Fruit fly (Drosophila melanogaster) whole organism, embryonic: ENCODE measurements around the gene Pino.

Experiments
- Ada2b ChIP-seq: fragments of 200-800 bp; sonication (Bioruptor generic); IDR thresholded peaks from 2 replicates; pipeline ENCODE4 v1.3.6; 2022; ENCODE audit warnings: missing biosample characterization, missing genetic modification characterization
- Atf3 ChIP-seq: fragments of 200-800 bp; sonication (Bioruptor generic); optimal IDR thresholded peaks from 3 replicates; lab custom pipeline; 2016; ENCODE audit warnings: missing biosample characterization, missing genetic modification characterization
- B-H2 ChIP-seq: fragments of 200-800 bp; sonication (Bioruptor generic); optimal IDR thresholded peaks from 2 replicates; lab custom pipeline; 2018; ENCODE audit warnings: missing biosample characterization, mild to moderate bottlenecking, missing genetic modification characterization
- Bteb2 ChIP-seq: fragments of 200-800 bp; sonication (Bioruptor generic); optimal IDR thresholded peaks from 2 replicates; lab custom pipeline; 2016; ENCODE audit warnings: missing biosample characterization, missing genetic modification characterization
- CG1024 ChIP-seq: fragments of 200-800 bp; sonication (Bioruptor generic); IDR thresholded peaks from 2 replicates; pipeline ENCODE4 v1.3.6; 2022; ENCODE audit warnings: missing biosample characterization, missing genetic modification characterization
- CG11247 ChIP-seq: fragments of 200-800 bp; sonication (Bioruptor generic); IDR thresholded peaks from 2 replicates; pipeline ENCODE4 v1.3.6; 2022; ENCODE audit warnings: missing biosample characterization, missing genetic modification characterization
- CG11398 ChIP-seq: fragments of 200-800 bp; sonication (Bioruptor generic); optimal IDR thresholded peaks from 2 replicates; lab custom pipeline; 2016; ENCODE audit warnings: missing biosample characterization, missing genetic modification characterization
- CG11456 ChIP-seq: fragments of 200-800 bp; sonication (Bioruptor generic); IDR thresholded peaks from 3 replicates; pipeline ENCODE4 v1.3.6; 2022; ENCODE audit warnings: missing biosample characterization, missing genetic modification characterization
- CG11695 ChIP-seq: fragments of 200-800 bp; sonication (Bioruptor generic); IDR thresholded peaks from 3 replicates; pipeline ENCODE4 v1.3.6; 2022; ENCODE audit warnings: missing biosample characterization, missing genetic modification characterization
- CG12071 ChIP-seq: fragments of 200-800 bp; sonication (Bioruptor generic); optimal IDR thresholded peaks from 3 replicates; lab custom pipeline; 2018; ENCODE audit warnings: missing biosample characterization, mild to moderate bottlenecking, missing genetic modification characterization
- CG13123 ChIP-seq: fragments of 200-800 bp; sonication (Bioruptor generic); optimal IDR thresholded peaks from 2 replicates; lab custom pipeline; 2016; ENCODE audit warnings: missing biosample characterization, missing genetic modification characterization
- CG13287 ChIP-seq: fragments of 200-800 bp; sonication (Bioruptor generic); IDR thresholded peaks from 2 replicates; pipeline ENCODE4 v1.3.6; 2022; ENCODE audit warnings: missing biosample characterization, missing genetic modification characterization; ENCODE audit not compliant: partially characterized antibody
- CG1603 ChIP-seq: fragments of 200-800 bp; sonication (Bioruptor generic); optimal IDR thresholded peaks from 2 replicates; lab custom pipeline; 2019; ENCODE audit warnings: missing biosample characterization, mild to moderate bottlenecking, missing genetic modification characterization, moderate library complexity
- CG17186 ChIP-seq: fragments of 200-800 bp; sonication (Bioruptor generic); optimal IDR thresholded peaks from 3 replicates; lab custom pipeline; 2017; ENCODE audit warnings: missing biosample characterization, missing genetic modification reagents, missing genetic modification characterization
- CG17385 ChIP-seq: fragments of 200-800 bp; sonication (Bioruptor generic); optimal IDR thresholded peaks from 3 replicates; lab custom pipeline; 2018; ENCODE audit warnings: missing biosample characterization, mild to moderate bottlenecking, missing genetic modification characterization
- CG17568 ChIP-seq: fragments of 200-800 bp; sonication (Bioruptor generic); optimal IDR thresholded peaks from 2 replicates; lab custom pipeline; 2018; ENCODE audit warnings: missing biosample characterization, mild to moderate bottlenecking, missing genetic modification characterization, moderate library complexity
- CG18764 ChIP-seq: fragments of 200-800 bp; sonication (Bioruptor generic); optimal IDR thresholded peaks from 3 replicates; lab custom pipeline; 2016; ENCODE audit warnings: missing biosample characterization, missing genetic modification characterization
- CG31441 ChIP-seq: fragments of 200-800 bp; sonication (Bioruptor generic); IDR thresholded peaks from 2 replicates; pipeline ENCODE4 v1.3.6; 2022; ENCODE audit warnings: missing biosample characterization, missing genetic modification characterization
- CG33557 ChIP-seq: fragments of 200-800 bp; sonication (Bioruptor generic); optimal IDR thresholded peaks from 2 replicates; lab custom pipeline; 2019; ENCODE audit warnings: missing biosample characterization, mild to moderate bottlenecking, missing genetic modification characterization, moderate library complexity
- CG6765 ChIP-seq: fragments of 200-800 bp; sonication (Bioruptor generic); optimal IDR thresholded peaks from 3 replicates; lab custom pipeline; 2017; ENCODE audit warnings: missing biosample characterization, mild to moderate bottlenecking, missing genetic modification characterization
- CG6854 ChIP-seq: fragments of 200-800 bp; sonication (Bioruptor generic); optimal IDR thresholded peaks from 3 replicates; lab custom pipeline; 2017; ENCODE audit warnings: missing biosample characterization, mild to moderate bottlenecking, missing genetic modification characterization
- CG7786 ChIP-seq: fragments of 200-800 bp; sonication (Bioruptor generic); optimal IDR thresholded peaks from 2 replicates; lab custom pipeline; 2016; ENCODE audit warnings: missing biosample characterization, missing genetic modification characterization
- CG7987 ChIP-seq: fragments of 200-800 bp; sonication (Bioruptor generic); optimal IDR thresholded peaks from 2 replicates; lab custom pipeline; 2018; ENCODE audit warnings: missing biosample characterization, mild to moderate bottlenecking, missing genetic modification characterization, moderate library complexity
- CkIIα-i1 ChIP-seq: fragments of 200-800 bp; sonication (Bioruptor generic); IDR thresholded peaks from 2 replicates; pipeline ENCODE4 v1.3.6; 2022; ENCODE audit warnings: missing biosample characterization, missing genetic modification characterization
- Doc3 ChIP-seq: fragments of 200-800 bp; sonication (Bioruptor generic); IDR thresholded peaks from 3 replicates; pipeline ENCODE4 v1.3.6; 2022; ENCODE audit warnings: missing biosample characterization, missing genetic modification characterization; ENCODE audit not compliant: partially characterized antibody
- HHEX ChIP-seq: fragments of 200-800 bp; sonication (Bioruptor generic); optimal IDR thresholded peaks from 3 replicates; lab custom pipeline; 2017; ENCODE audit warnings: missing biosample characterization, mild to moderate bottlenecking, missing genetic modification characterization, missing genetic modification reagents
- HmgD ChIP-seq: fragments of 200-800 bp; sonication (Bioruptor generic); optimal IDR thresholded peaks from 3 replicates; lab custom pipeline; 2016; ENCODE audit warnings: missing biosample characterization, missing genetic modification characterization
- Jarid2 ChIP-seq: fragments of 200-800 bp; sonication (Bioruptor generic); optimal IDR thresholded peaks from 3 replicates; lab custom pipeline; 2017; ENCODE audit warnings: mild to moderate bottlenecking, missing biosample characterization, missing genetic modification reagents, missing genetic modification characterization
- Med ChIP-seq: fragments of 200-800 bp; sonication (Bioruptor generic); peaks from one replicate; lab custom pipeline; 2016; ENCODE audit warnings: missing biosample characterization, missing genetic modification characterization, mild to moderate bottlenecking, inconsistent platforms, moderate library complexity
- Nf-YC ChIP-seq: fragments of 200-800 bp; optimal IDR thresholded peaks from 3 replicates; lab custom pipeline; 2019; ENCODE audit warnings: missing biosample characterization, mild to moderate bottlenecking, missing genetic modification characterization, moderate library complexity
- Opbp ChIP-seq: fragments of 200-800 bp; sonication (Bioruptor generic); IDR thresholded peaks from 3 replicates; pipeline ENCODE4 v1.3.6; 2022; ENCODE audit warnings: missing biosample characterization, missing genetic modification characterization; ENCODE audit not compliant: partially characterized antibody
- ac ChIP-seq: fragments of 200-800 bp; sonication (Bioruptor generic); optimal IDR thresholded peaks from 3 replicates; lab custom pipeline; 2017; ENCODE audit warnings: missing biosample characterization, mild to moderate bottlenecking, missing genetic modification characterization
- bbx ChIP-seq: fragments of 200-800 bp; sonication (Bioruptor generic); IDR thresholded peaks from 2 replicates; pipeline ENCODE4 v1.3.6; 2022; ENCODE audit warnings: missing biosample characterization, missing genetic modification characterization; ENCODE audit not compliant: partially characterized antibody
- crol ChIP-seq: fragments of 200-800 bp; sonication (Bioruptor generic); IDR thresholded peaks from 2 replicates; pipeline ENCODE4 v1.3.6; 2022; ENCODE audit warnings: missing biosample characterization, missing genetic modification characterization
- dati ChIP-seq: fragments of 200-800 bp; sonication (Bioruptor generic); IDR thresholded peaks from 2 replicates; pipeline ENCODE4 v1.3.6; 2022; ENCODE audit warnings: missing biosample characterization, missing genetic modification characterization
- disco-r ChIP-seq: fragments of 200-800 bp; sonication (Bioruptor generic); optimal IDR thresholded peaks from 2 replicates; lab custom pipeline; 2016; ENCODE audit warnings: missing biosample characterization, missing genetic modification characterization
- dmrt11E ChIP-seq: fragments of 200-800 bp; sonication (Bioruptor generic); optimal IDR thresholded peaks from 3 replicates; lab custom pipeline; 2018; ENCODE audit warnings: missing biosample characterization, mild to moderate bottlenecking, missing genetic modification characterization, moderate library complexity
- dmrt99B ChIP-seq: fragments of 200-800 bp; sonication (Bioruptor generic); optimal IDR thresholded peaks from 2 replicates; lab custom pipeline; 2018; ENCODE audit warnings: missing biosample characterization, mild to moderate bottlenecking, missing genetic modification characterization, moderate library complexity
- fu2 ChIP-seq: fragments of 200-800 bp; sonication (Bioruptor generic); optimal IDR thresholded peaks from 2 replicates; lab custom pipeline; 2016; ENCODE audit warnings: missing biosample characterization, missing genetic modification characterization
- hbn ChIP-seq: fragments of 200-800 bp; sonication (Bioruptor generic); IDR thresholded peaks from 2 replicates; pipeline ENCODE4 v1.3.6; 2022; ENCODE audit warnings: missing biosample characterization, missing genetic modification characterization; ENCODE audit not compliant: partially characterized antibody
- hth ChIP-seq: fragments of >200 bp; optimal IDR thresholded peaks from 2 replicates; lab custom pipeline; 2017; ENCODE audit warnings: inconsistent platforms
- jigr1 ChIP-seq: fragments of 200-800 bp; sonication (Bioruptor generic); IDR thresholded peaks from 3 replicates; pipeline ENCODE4 v1.3.6; 2022; ENCODE audit warnings: missing biosample characterization, missing genetic modification characterization
- klu ChIP-seq: fragments of 200-800 bp; sonication (Bioruptor generic); IDR thresholded peaks from 2 replicates; pipeline ENCODE4 v1.3.6; 2022; ENCODE audit warnings: missing biosample characterization, missing genetic modification characterization
- lab ChIP-seq: fragments of 200-800 bp; sonication (Bioruptor generic); optimal IDR thresholded peaks from 3 replicates; lab custom pipeline; 2017; ENCODE audit warnings: missing biosample characterization, missing genetic modification characterization, mild to moderate bottlenecking, moderate library complexity, missing genetic modification reagents
- nerfin-2 ChIP-seq: fragments of 200-800 bp; sonication (Bioruptor generic); IDR thresholded peaks from 2 replicates; pipeline ENCODE4 v1.3.6; 2022; ENCODE audit warnings: missing biosample characterization, missing genetic modification characterization; ENCODE audit not compliant: partially characterized antibody
- sens ChIP-seq: fragments of 200-800 bp; sonication (Bioruptor generic); peaks from one replicate; lab custom pipeline; 2016; ENCODE audit warnings: missing biosample characterization, missing genetic modification characterization
- so ChIP-seq: fragments of 200-800 bp; sonication (Bioruptor generic); IDR thresholded peaks from 3 replicates; pipeline ENCODE4 v1.3.6; 2022; ENCODE audit warnings: missing biosample characterization, missing genetic modification characterization
- sug ChIP-seq: fragments of 200-800 bp; optimal IDR thresholded peaks from 2 replicates; lab custom pipeline; 2019; ENCODE audit warnings: missing biosample characterization, mild to moderate bottlenecking, missing genetic modification characterization, moderate library complexity
- vfl ChIP-seq: fragments of 200-800 bp; sonication (Bioruptor generic); optimal IDR thresholded peaks from 2 replicates; lab custom pipeline; 2016; ENCODE audit warnings: missing biosample characterization, missing genetic modification characterization
- wek ChIP-seq: fragments of 200-800 bp; sonication (Bioruptor generic); optimal IDR thresholded peaks from 3 replicates; lab custom pipeline; 2018; ENCODE audit warnings: missing biosample characterization, mild to moderate bottlenecking, missing genetic modification characterization, moderate library complexity
- wor ChIP-seq: fragments of 200-800 bp; sonication (Bioruptor generic); IDR thresholded peaks from 2 replicates; pipeline ENCODE4 v1.3.6; 2022; ENCODE audit warnings: missing biosample characterization, missing genetic modification characterization

The Pino gene

dm6 chr2L:1116661-1117322 lies 12.0 kb downstream of the Pino start (continued):
- TF ChIP-seq CG31441 (GFP tag; lab: Robert Waterston, UW) = no peak
- TF ChIP-seq Opbp (GFP tag; lab: Robert Waterston, UW) = no peak
- no peak for TF ChIP-seq hbn (GFP tag; lab: Robert Waterston, UW)
- no peak for TF ChIP-seq CG17186
- TF ChIP-seq crol = peak; percentile 34; the same call in 1 of the 2 replicates
- TF ChIP-seq CG33557 (GFP tag; lab: Kevin White, UChicago) = no peak
- no peak for TF ChIP-seq Atf3 (GFP tag; lab: Kevin White, UChicago)
- no peak for TF ChIP-seq Bteb2
- no peak for TF ChIP-seq CG7786 (GFP tag; lab: Kevin White, UChicago)
- TF ChIP-seq CG7987 (GFP tag; lab: Kevin White, UChicago) = peak; percentile 77
- TF ChIP-seq CG6765 = peak; percentile 30
- no peak for TF ChIP-seq wor (GFP tag; lab: Robert Waterston, UW)
- no peak for TF ChIP-seq bbx (GFP tag; lab: Robert Waterston, UW)
- TF ChIP-seq CG11247 (GFP tag; lab: Robert Waterston, UW) = no peak
- no peak for TF ChIP-seq CG17385 (GFP tag; lab: Kevin White, UChicago)
- TF ChIP-seq disco-r (GFP tag; lab: Kevin White, UChicago) = no peak
- TF ChIP-seq vfl (GFP tag; lab: Kevin White, UChicago) = no peak
- TF ChIP-seq CG12071 (GFP tag; lab: Kevin White, UChicago) = no peak
- TF ChIP-seq CG18764 (GFP tag; lab: Kevin White, UChicago) = no peak
- no peak for TF ChIP-seq hth (lab: Kevin White, UChicago)
- no peak for TF ChIP-seq CG1024
- TF ChIP-seq Nf-YC = no peak
- no peak for TF ChIP-seq ac (GFP tag; lab: Kevin White, UChicago)
- TF ChIP-seq fu2 (GFP tag; lab: Kevin White, UChicago) = no peak
- TF ChIP-seq CG6854 (GFP tag; lab: Kevin White, UChicago) = no peak
- no peak for TF ChIP-seq HHEX
- TF ChIP-seq CG13287 = no peak
- TF ChIP-seq jigr1 = no peak
- TF ChIP-seq Jarid2 (GFP tag; lab: Kevin White, UChicago) = no peak
- no peak for TF ChIP-seq HmgD (GFP tag; lab: Kevin White, UChicago)
- TF ChIP-seq klu (GFP tag; lab: Robert Waterston, UW) = no peak
- TF ChIP-seq sens (GFP tag; lab: Kevin White, UChicago) = peak; percentile 49
- no peak for TF ChIP-seq so
- peak; percentile 65 for TF ChIP-seq Med (GFP tag; lab: Kevin White, UChicago)
- no peak for TF ChIP-seq CG17568 (GFP tag; lab: Kevin White, UChicago)
- no peak for TF ChIP-seq CG11398 (GFP tag; lab: Kevin White, UChicago)
- no peak for TF ChIP-seq Doc3
- TF ChIP-seq dmrt99B = no peak
- no peak for TF ChIP-seq nerfin-2
- TF ChIP-seq Ada2b (GFP tag; lab: Robert Waterston, UW) = no peak
- no peak for TF ChIP-seq CkIIα-i1 (GFP tag; lab: Robert Waterston, UW)
- TF ChIP-seq CG13123 = no peak
- TF ChIP-seq CG11695 (GFP tag; lab: Robert Waterston, UW) = no peak
- peak; percentile 55 for TF ChIP-seq lab
- TF ChIP-seq CG1603 (tag; lab: Kevin White, UChicago) = no peak
- TF ChIP-seq CG11456 (GFP tag; lab: Robert Waterston, UW) = no peak
- TF ChIP-seq sug (tag; lab: Kevin White, UChicago) = peak; percentile 33
- TF ChIP-seq dati = no peak
- no peak for TF ChIP-seq dmrt11E (tag; lab: Kevin White, UChicago)
- TF ChIP-seq B-H2 = peak; percentile 18
- no peak for TF ChIP-seq wek (GFP tag; lab: Kevin White, UChicago)
